Worm (Caenorhabditis elegans) whole organism, L1 larva: ENCODE results near the gene T28A11.4.

ENCODE experiments used
- egl-13 ChIP-seq: sonication (generic microtip); optimal IDR thresholded peaks from 2 replicates; lab custom pipeline; 2016; ENCODE audit warnings: missing genotype, missing genetic modification reagents, missing genetic modification characterization, missing compliant biosample characterization
- fkh-4 ChIP-seq: sonication (generic microtip); optimal IDR thresholded peaks from 2 replicates; lab custom pipeline; 2016; ENCODE audit warnings: missing compliant biosample characterization, missing genetic modification characterization, borderline replicate concordance
- lir-3 ChIP-seq: sonication (generic microtip); optimal IDR thresholded peaks from 2 replicates; lab custom pipeline; 2016; ENCODE audit warnings: mild to moderate bottlenecking, missing genetic modification characterization, moderate library complexity, missing compliant biosample characterization; ENCODE audit not compliant: poor library complexity
- nhr-11 ChIP-seq: fragments of 150-350 bp; optimal IDR thresholded peaks from 2 replicates; lab custom pipeline; 2014; ENCODE audit warnings: missing biosample characterization, missing genetic modification characterization
- nhr-77 ChIP-seq: fragments of 150-350 bp; optimal IDR thresholded peaks from 2 replicates; lab custom pipeline; 2014; ENCODE audit warnings: missing biosample characterization, missing genetic modification characterization
- pqm-1 ChIP-seq: sonication (generic microtip); optimal IDR thresholded peaks from 3 replicates; lab custom pipeline; 2017; ENCODE audit warnings: missing biosample characterization, missing genetic modification characterization
- tbx-2 ChIP-seq: sonication (generic microtip); optimal IDR thresholded peaks from 2 replicates; lab custom pipeline; 2016; ENCODE audit warnings: missing genetic modification characterization, missing compliant biosample characterization
- unc-62 ChIP-seq: fragments of 150-350 bp; optimal IDR thresholded peaks from 2 replicates; lab custom pipeline; 2014; ENCODE audit warnings: missing biosample characterization, missing genetic modification reagents, missing genetic modification characterization
- vab-15 ChIP-seq: sonication (generic microtip); optimal IDR thresholded peaks from 2 replicates; lab custom pipeline; 2017; ENCODE audit warnings: missing genotype, mild to moderate bottlenecking, missing genetic modification characterization, missing compliant biosample characterization

DNA sequence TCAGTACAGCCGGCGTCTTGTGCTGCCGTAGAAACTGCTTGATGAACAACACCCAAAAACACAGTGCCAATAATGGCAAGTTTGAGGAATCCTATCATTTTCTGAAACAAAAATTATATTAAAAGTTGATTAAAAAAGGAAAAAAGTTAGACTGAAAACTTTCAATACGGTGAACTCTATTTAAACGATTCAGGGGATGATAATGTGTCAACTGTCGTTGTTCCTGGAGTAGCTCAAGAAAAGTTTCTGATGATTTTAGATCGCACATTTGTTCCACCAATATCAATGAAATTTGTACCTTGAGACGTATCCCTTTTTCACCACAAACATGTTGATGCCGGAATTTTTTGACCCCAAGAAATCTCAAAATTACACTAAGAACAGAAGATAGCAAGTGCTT lies 5.9 kb upstream of the T28A11.4 start, which contains the start of gene T28A11.18:
- TF ChIP-seq unc-62 (GFP tag; lab: Kevin White, UChicago): no peak
- TF ChIP-seq nhr-11 (tag; lab: Kevin White, UChicago): no peak
- TF ChIP-seq fkh-4 (tag; lab: Kevin White, UChicago): no peak
- TF ChIP-seq nhr-77 (tag; lab: Kevin White, UChicago): no peak
- no peak for TF ChIP-seq pqm-1 (tag; lab: Kevin White, UChicago)
- TF ChIP-seq egl-13 (tag; lab: Kevin White, UChicago): no peak
- no peak for TF ChIP-seq tbx-2 (tag; lab: Kevin White, UChicago)
- TF ChIP-seq vab-15 (tag; lab: Kevin White, UChicago): no peak
- TF ChIP-seq lir-3 (tag; lab: Kevin White, UChicago): no peak
